Fruit fly (Drosophila melanogaster) whole organism, embryonic: ENCODE data around the gene CG2818.

Experiments
- CG1024 ChIP-seq: fragments of 200-800 bp; sonication (Bioruptor generic); IDR thresholded peaks from 2 replicates; pipeline ENCODE4 v1.3.6; 2022; ENCODE audit warnings: missing biosample characterization, missing genetic modification characterization
- CG10321 ChIP-seq: fragments of 200-800 bp; sonication (Bioruptor generic); IDR thresholded peaks from 2 replicates; pipeline ENCODE4 v1.3.6; 2022; ENCODE audit warnings: missing biosample characterization, missing genetic modification characterization
- CG16863 ChIP-seq: fragments of 200-800 bp; sonication (Bioruptor generic); optimal IDR thresholded peaks from 3 replicates; lab custom pipeline; 2016; ENCODE audit warnings: missing biosample characterization, missing genetic modification characterization
- CG31441 ChIP-seq: fragments of 200-800 bp; sonication (Bioruptor generic); IDR thresholded peaks from 2 replicates; pipeline ENCODE4 v1.3.6; 2022; ENCODE audit warnings: missing biosample characterization, missing genetic modification characterization
- CG3163 ChIP-seq: fragments of 200-800 bp; sonication (Bioruptor generic); optimal IDR thresholded peaks from 3 replicates; lab custom pipeline; 2016; ENCODE audit warnings: missing biosample characterization, missing genetic modification characterization
- Ets65A ChIP-seq: fragments of 200-800 bp; sonication (Bioruptor generic); peaks from one replicate; lab custom pipeline; 2016; ENCODE audit warnings: missing biosample characterization, missing genetic modification characterization
- Med ChIP-seq: fragments of 200-800 bp; sonication (Bioruptor generic); peaks from one replicate; lab custom pipeline; 2016; ENCODE audit warnings: missing biosample characterization, missing genetic modification characterization, mild to moderate bottlenecking, inconsistent platforms, moderate library complexity
- Trl ChIP-seq, 3 experiments: fragments of >200 bp in 2 of 3; fragments of 200-800 bp in 1 of 3; sonication (Bioruptor generic) in 1 of 3; optimal IDR thresholded peaks; 2 replicates in 1 of 3; 3 replicates in 2 of 3; lab custom pipeline; 2016 to 2017; ENCODE audit warnings: missing biosample characterization in 1 of 3, missing genetic modification characterization in 1 of 3
- YL-1 ChIP-seq: fragments of 200-800 bp; sonication (Bioruptor generic); optimal IDR thresholded peaks from 3 replicates; lab custom pipeline; 2017; ENCODE audit warnings: missing biosample characterization, mild to moderate bottlenecking, missing genetic modification characterization
- amos ChIP-seq: fragments of 200-800 bp; sonication (Bioruptor generic); IDR thresholded peaks from 2 replicates; pipeline ENCODE4 v1.3.6; 2022; ENCODE audit warnings: missing biosample characterization, missing genetic modification characterization; ENCODE audit not compliant: partially characterized antibody
- chinmo ChIP-seq: fragments of 200-800 bp; sonication (Bioruptor generic); IDR thresholded peaks from 4 replicates; pipeline ENCODE4 v1.3.6; 2022; ENCODE audit warnings: missing biosample characterization, missing genetic modification characterization; ENCODE audit not compliant: partially characterized antibody
- crp ChIP-seq, 2 experiments: fragments of 200-800 bp; sonication (Bioruptor generic); optimal IDR thresholded peaks; 2 replicates in 1 of 2; 3 replicates in 1 of 2; lab custom pipeline; 2017; ENCODE audit warnings: missing biosample characterization in 2 of 2, missing genetic modification characterization in 2 of 2, mild to moderate bottlenecking in 1 of 2, moderate library complexity in 1 of 2
- dati ChIP-seq: fragments of 200-800 bp; sonication (Bioruptor generic); IDR thresholded peaks from 2 replicates; pipeline ENCODE4 v1.3.6; 2022; ENCODE audit warnings: missing biosample characterization, missing genetic modification characterization
- jigr1 ChIP-seq: fragments of 200-800 bp; sonication (Bioruptor generic); IDR thresholded peaks from 3 replicates; pipeline ENCODE4 v1.3.6; 2022; ENCODE audit warnings: missing biosample characterization, missing genetic modification characterization
- klu ChIP-seq: fragments of 200-800 bp; sonication (Bioruptor generic); IDR thresholded peaks from 2 replicates; pipeline ENCODE4 v1.3.6; 2022; ENCODE audit warnings: missing biosample characterization, missing genetic modification characterization
- onecut ChIP-seq: fragments of 200-800 bp; sonication (Bioruptor generic); IDR thresholded peaks from 2 replicates; pipeline ENCODE4 v1.3.6; 2022; ENCODE audit warnings: missing biosample characterization, missing genetic modification characterization
- prd ChIP-seq, 3 experiments: fragments of >200 bp in 2 of 3; fragments of 200-800 bp in 1 of 3; sonication (Bioruptor generic) in 1 of 3; optimal IDR thresholded peaks in 2 of 3; IDR thresholded peaks in 1 of 3; 2 replicates in 2 of 3; 3 replicates in 1 of 3; pipeline versions ENCODE4 v1.3.6 to Lab custom; 2017 to 2022; ENCODE audit warnings: missing biosample characterization in 1 of 3, missing genetic modification characterization in 1 of 3

The CG2818 gene

DNA sequence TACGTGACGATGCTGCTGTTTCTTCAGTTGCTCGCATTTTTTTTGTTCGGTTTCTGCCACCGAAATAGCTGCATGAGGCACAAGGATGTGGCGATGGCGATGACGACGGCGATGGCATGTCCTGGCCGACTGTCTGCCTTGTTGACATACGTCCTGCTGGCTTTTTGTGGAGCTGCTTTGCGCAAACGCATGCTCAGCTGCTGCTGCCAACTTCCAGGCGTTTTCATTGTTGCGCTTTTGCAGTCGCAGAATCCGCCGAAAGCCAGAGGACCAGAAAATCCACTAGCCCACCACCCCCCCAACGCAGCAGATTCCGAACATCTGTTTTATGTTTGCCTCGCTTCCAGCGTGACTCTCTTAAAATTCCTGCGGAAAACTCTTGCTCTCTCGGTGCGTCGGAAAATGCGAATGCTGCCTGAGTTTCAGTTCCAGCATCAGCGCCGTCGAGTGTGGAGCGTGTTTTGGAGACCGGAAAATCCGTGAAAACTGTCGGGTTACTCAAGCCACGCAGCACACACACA lies 43.7 kb downstream of the CG2818 start, which contains the start of gene CG43707 (continued):
- TF ChIP-seq YL-1 (GFP tag; lab: Kevin White, UChicago) (no peak), dati (GFP tag; lab: Robert Waterston, UW) (no peak), prd (optimal IDR thresholded peaks at IDR 0.05; lab: Kevin White, UChicago) (no peak), prd (GFP tag; IDR thresholded peaks at IDR 0.05; lab: Robert Waterston, UW) (no peak), CG16863 (GFP tag; lab: Kevin White, UChicago) (no peak), jigr1 (GFP tag; lab: Robert Waterston, UW) (no peak), CG10321 (GFP tag; lab: Robert Waterston, UW) (no peak), Ets65A (GFP tag; lab: Kevin White, UChicago) (no peak), klu (GFP tag; lab: Robert Waterston, UW) (no peak), CG31441 (GFP tag; lab: Robert Waterston, UW) (no peak), onecut (GFP tag; lab: Robert Waterston, UW) (no peak), amos (0 out of 2 replicates have a peak, but pooled peaks have one; percentile 7), CG1024 (no peak), chinmo (GFP tag; lab: Robert Waterston, UW) (0 out of 4 replicates have a peak, but pooled peaks have one; percentile 69), CG3163 (GFP tag; lab: Kevin White, UChicago) (peak; percentile 64), Trl (optimal IDR thresholded peaks at IDR 0.05; lab: Kevin White, UChicago) (peak in 1 of 2 experiments; percentile 17), Trl (GFP tag; optimal IDR thresholded peaks at IDR 0.05; lab: Kevin White, UChicago) (no peak)

DNA sequence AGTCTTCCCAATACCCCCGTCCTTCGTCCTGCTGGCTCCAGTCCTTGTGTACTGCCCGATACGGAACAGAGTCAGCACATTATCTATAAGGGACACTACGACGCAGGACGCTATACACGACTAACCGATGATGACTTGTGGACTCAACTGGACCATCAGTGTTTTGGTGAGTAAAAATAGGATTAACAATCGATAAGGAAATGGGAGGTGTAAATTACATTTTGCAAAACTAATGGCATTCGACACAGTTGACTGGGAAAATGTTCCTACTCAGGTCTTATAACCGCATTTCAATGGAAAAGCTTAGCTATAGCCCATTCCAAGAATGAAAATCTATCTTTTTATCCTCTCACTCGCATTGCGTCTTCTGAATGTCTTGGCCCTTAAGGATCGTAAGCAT lies 52.0 kb downstream of the CG2818 start, which contains the start of gene CG43703:
Gene CG43703 (plus strand): TSS at position 301 of the 400 bp plus-strand sequence.
- TF ChIP-seq crp (GFP tag; optimal IDR thresholded peaks at IDR 0.05; lab: Kevin White, UChicago): no peak
- peak; percentile 0 for TF ChIP-seq Med (GFP tag; lab: Kevin White, UChicago)
